2 fruit fly cellular contexts compared by ENCODE assay signal in the genomic region with DNA sequence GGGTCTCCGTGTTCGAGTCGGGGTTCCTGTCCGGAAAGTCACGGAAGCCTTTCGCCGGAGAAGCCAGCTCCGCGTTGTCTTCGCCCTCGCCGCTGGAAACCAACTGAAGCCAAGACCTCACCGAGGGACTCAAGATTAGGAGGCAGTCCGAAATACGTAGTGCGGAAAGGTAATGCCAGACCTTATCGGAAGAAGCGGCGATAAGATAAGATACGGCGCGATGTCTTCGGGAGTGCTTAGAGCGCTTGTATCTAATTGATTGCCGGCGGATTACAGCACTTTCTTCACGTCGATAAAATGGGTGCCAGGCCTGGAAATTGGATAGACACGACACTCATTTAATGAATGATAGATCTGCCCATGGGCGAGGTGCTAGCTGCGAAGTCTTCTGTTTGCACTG.
TF ChIP-seq lines count a peak whose summit lies in the region.

No protein-coding gene starts in this region.

- no peak for TF ChIP-seq CTCF in whole organism, embryonic (GFP tag; optimal IDR thresholded peaks at IDR 0.05; lab: Kevin White, UChicago)

TF ChIP-seq in whole organism, embryonic, 481 proteins besides CTCF, POLR2A, EP300 and RAD21:
- TF ChIP-seq pros (GFP tag; optimal IDR thresholded peaks at IDR 0.05; lab: Kevin White, UChicago) (peak; percentile 32), grn (GFP tag; optimal IDR thresholded peaks at IDR 0.05; lab: Kevin White, UChicago) (peak; percentile 96), GATAe (GFP tag; conservative IDR thresholded peaks at IDR 0.05; lab: Robert Waterston, UW) (peak; percentile 97), Ets65A (GFP tag; lab: Kevin White, UChicago) (peak; percentile 38), lilli (GFP tag; optimal IDR thresholded peaks at IDR 0.05; lab: Kevin White, UChicago) (peak; percentile 10), CG5953 (GFP tag; IDR thresholded peaks at IDR 0.05; lab: Robert Waterston, UW) (no peak), CG9876 (GFP tag; optimal IDR thresholded peaks at IDR 0.05; lab: Kevin White, UChicago) (no peak), lab (GFP tag; optimal IDR thresholded peaks at IDR 0.05; lab: Kevin White, UChicago) (peak; percentile 84), CG12299 (tag; optimal IDR thresholded peaks at IDR 0.05; lab: Kevin White, UChicago) (no peak), CG12769 (tag; optimal IDR thresholded peaks at IDR 0.05; lab: Kevin White, UChicago) (peak; percentile 11), CG10543 (GFP tag; optimal IDR thresholded peaks at IDR 0.05; lab: Kevin White, UChicago) (peak; percentile 42), HmgZ (tag; optimal IDR thresholded peaks at IDR 0.05; lab: Kevin White, UChicago) (peak; percentile 5), gsb-n (tag; optimal IDR thresholded peaks at IDR 0.05; lab: Kevin White, UChicago) (no peak), Jarid2 (GFP tag; optimal IDR thresholded peaks at IDR 0.05; lab: Kevin White, UChicago) (peak; percentile 32), Med (GFP tag; lab: Kevin White, UChicago) (peak; percentile 75), CG8281 (tag; optimal IDR thresholded peaks at IDR 0.05; lab: Kevin White, UChicago) (no peak), sug (tag; optimal IDR thresholded peaks at IDR 0.05; lab: Kevin White, UChicago) (peak; percentile 88), mirr (GFP tag; optimal IDR thresholded peaks at IDR 0.05; lab: Kevin White, UChicago) (peak; percentile 78), exex (tag; optimal IDR thresholded peaks at IDR 0.05; lab: Kevin White, UChicago) (peak; percentile 68)

TF ChIP-seq in whole organism, prepupa, 60 proteins besides CTCF, POLR2A, EP300 and RAD21:
- TF ChIP-seq Lpt (GFP tag; optimal IDR thresholded peaks at IDR 0.05; lab: Kevin White, UChicago) (no peak), fkh (GFP tag; optimal IDR thresholded peaks at IDR 0.05; lab: Kevin White, UChicago) (peak; percentile 4), Sox15 (GFP tag; optimal IDR thresholded peaks at IDR 0.05; lab: Kevin White, UChicago) (no peak), vri (GFP tag; optimal IDR thresholded peaks at IDR 0.05; lab: Kevin White, UChicago) (peak; percentile 63)
TF ChIP-seq in whole organism, prepupa: peak in this region for 2.
